Fruit fly (Drosophila melanogaster): Measurements from ENCODE around the gene CG13045.

DNA sequence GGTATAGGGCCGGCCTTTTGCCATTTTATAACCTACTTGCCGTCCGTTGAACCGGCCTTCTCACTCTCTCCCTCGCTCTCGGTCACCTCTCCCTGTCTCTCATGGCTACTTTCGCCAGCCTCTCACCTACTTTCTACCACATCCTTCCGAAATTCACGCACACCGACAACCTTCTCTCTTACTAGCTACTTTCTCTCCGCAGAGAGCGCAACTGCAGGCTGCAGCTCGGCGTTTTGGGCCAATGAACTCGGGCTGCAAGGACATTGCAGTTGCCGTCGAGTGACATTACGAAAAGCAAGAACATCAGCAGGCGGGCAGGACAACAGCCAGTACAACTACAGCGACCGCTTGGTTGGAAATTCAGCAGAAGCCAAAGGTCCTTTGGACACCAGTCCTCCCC is 49.5 kb downstream of the CG13045 start:
- no peak for TF ChIP-seq CG8478 (optimal IDR thresholded peaks at IDR 0.05)
- no peak for TF ChIP-seq CTCF (optimal IDR thresholded peaks at IDR 0.05)
